Worm (Caenorhabditis elegans): ENCODE results near the gene srg-24.

srg-24 gene

DNA sequence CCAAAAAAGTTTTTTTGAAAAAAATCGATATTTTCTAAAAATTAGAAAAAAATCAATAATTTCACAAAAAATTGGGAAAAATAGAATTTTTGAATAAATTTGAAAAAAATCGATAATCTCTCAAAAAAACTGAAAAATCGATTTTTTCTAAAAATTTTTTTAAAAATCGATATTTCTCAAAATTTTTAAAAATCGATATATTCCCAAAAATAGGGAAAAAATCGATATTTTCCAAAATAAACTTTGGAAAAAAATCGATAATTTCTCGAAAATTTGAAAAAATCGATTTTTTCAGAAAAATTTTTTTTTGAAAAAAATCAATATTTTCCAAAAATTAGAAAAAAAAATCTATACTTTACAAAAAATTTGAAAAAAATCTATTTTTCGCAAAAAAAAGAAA is 35.8 kb downstream of the srg-24 start:
- no peak for TF ChIP-seq cnd-1 (tag; optimal IDR thresholded peaks at IDR 0.05)
- no peak for TF ChIP-seq mab-5 (tag; optimal IDR thresholded peaks at IDR 0.05)
- no peak for TF ChIP-seq ceh-83 (GFP tag; optimal IDR thresholded peaks at IDR 0.05)
- TF ChIP-seq elt-3 (tag; optimal IDR thresholded peaks at IDR 0.05), result no peak
- TF ChIP-seq blmp-1 (tag; optimal IDR thresholded peaks at IDR 0.05), result no peak

DNA sequence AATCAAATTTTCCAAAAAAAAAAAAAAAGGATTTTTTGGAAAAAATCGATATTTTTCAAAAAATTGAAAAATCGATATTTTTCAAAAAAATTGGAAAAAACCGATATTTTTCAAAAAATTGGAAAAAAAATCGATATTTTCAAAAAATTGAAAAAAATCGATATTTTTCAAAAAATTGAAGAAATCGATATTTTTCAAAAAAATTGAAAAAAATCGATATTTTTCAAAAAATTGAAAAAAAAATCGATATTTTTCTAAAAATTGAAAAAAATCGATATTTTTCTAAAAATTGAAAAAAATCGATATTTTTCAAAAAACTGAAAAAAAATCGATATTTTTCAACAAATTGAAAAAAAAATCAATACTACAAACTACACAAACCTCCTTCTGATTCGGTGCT is 36.5 kb downstream of the srg-24 start:
- TF ChIP-seq drap-1 (GFP tag; optimal IDR thresholded peaks at IDR 0.05) (no peak), ceh-39 (tag; optimal IDR thresholded peaks at IDR 0.05) (no peak), blmp-1 (tag; optimal IDR thresholded peaks at IDR 0.05) (no peak), lin-13 (tag; optimal IDR thresholded peaks at IDR 0.05) (no peak), sem-2 (GFP tag; optimal IDR thresholded peaks at IDR 0.05) (no peak), ztf-11 (tag; optimal IDR thresholded peaks at IDR 0.05) (no peak), ceh-43 (GFP tag; optimal IDR thresholded peaks at IDR 0.05) (no peak), cnd-1 (tag; optimal IDR thresholded peaks at IDR 0.05) (no peak), elt-1 (tag; optimal IDR thresholded peaks at IDR 0.05; ENCODE audit: borderline replicate concordance, insufficient read depth) (no peak), snpc-4 (tag; optimal IDR thresholded peaks at IDR 0.05) (no peak), ham-2 (GFP tag; optimal IDR thresholded peaks at IDR 0.05) (no peak)

DNA sequence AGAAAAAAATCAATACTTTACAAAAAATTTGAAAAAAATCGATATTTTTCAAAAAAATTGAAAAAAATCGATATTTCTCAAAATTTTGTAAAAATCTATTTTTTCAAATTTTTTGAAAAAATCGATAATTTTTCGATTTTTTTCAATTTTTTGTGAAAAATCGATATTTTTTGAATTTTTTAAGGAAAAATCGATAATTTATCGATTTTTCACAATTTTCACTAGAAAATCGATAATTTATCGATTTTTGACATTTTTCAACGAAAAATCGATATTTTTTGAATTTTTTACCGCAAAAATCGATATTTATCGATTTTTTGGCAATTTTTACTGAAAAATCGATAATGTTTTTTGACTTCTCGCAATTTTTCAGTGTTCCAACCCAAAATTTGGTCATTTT is 37.1 kb downstream of the srg-24 start:
- peak; percentile 16 for TF ChIP-seq ces-1 (GFP tag; optimal IDR thresholded peaks at IDR 0.05)
- TF ChIP-seq lsy-2 (tag; optimal IDR thresholded peaks at IDR 0.05), result no peak

DNA sequence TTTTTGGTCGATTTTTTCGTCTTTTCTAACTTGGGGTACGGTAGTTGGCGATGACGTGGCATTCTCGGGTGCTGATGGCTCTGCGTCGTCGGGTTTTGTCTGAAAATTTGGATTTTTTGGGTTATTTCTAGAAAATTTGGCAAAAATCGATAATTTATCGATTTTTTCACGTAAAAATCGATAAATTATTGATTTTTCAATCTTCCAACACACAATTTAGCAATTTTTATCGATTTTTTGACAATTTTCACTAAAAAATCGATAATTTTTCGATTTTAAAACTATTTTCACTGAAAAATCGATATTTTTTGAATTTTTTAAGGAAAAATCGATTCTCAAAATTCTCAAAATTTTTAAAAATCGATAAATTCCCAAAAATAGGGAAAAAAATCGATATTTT is 37.6 kb downstream of the srg-24 start:
- TF ChIP-seq nhr-12 (tag; optimal IDR thresholded peaks at IDR 0.05) (no peak), mab-5 (tag; optimal IDR thresholded peaks at IDR 0.05) (no peak), lin-13 (tag; optimal IDR thresholded peaks at IDR 0.05) (no peak), nhr-28 (tag; optimal IDR thresholded peaks at IDR 0.05) (no peak), nhr-237 (tag; optimal IDR thresholded peaks at IDR 0.05) (no peak)

DNA sequence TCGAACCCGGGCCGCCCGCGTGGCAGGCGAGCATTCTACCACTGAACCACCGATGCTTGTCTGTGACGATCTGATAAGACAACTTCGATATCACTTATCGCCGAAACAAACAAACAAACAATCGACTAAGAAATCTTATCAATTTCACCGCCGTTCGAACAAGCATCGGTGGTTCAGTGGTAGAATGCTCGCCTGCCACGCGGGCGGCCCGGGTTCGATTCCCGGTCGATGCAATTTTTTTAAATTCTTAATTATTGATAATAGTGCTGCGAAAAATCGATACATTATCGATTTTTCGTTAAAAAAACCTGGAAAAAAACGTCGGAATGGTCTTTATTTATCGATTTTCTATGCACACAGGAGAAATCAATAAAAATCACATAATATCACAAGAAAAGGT is 38.2 kb downstream of the srg-24 start:
- TF ChIP-seq cnd-1 (tag; optimal IDR thresholded peaks at IDR 0.05) (no peak), snpc-4 (tag; optimal IDR thresholded peaks at IDR 0.05) (no peak), M03D4.4 (tag; optimal IDR thresholded peaks at IDR 0.05) (no peak), nhr-2 (tag; optimal IDR thresholded peaks at IDR 0.05) (no peak), elt-3 (tag; optimal IDR thresholded peaks at IDR 0.05) (no peak), blmp-1 (tag; optimal IDR thresholded peaks at IDR 0.05) (no peak), mep-1 (tag; optimal IDR thresholded peaks at IDR 0.05) (no peak), ces-1 (GFP tag; optimal IDR thresholded peaks at IDR 0.05) (no peak), ham-2 (GFP tag; optimal IDR thresholded peaks at IDR 0.05) (no peak), nhr-76 (tag; optimal IDR thresholded peaks at IDR 0.05) (no peak), ceh-39 (tag; optimal IDR thresholded peaks at IDR 0.05) (no peak), ceh-83 (GFP tag; optimal IDR thresholded peaks at IDR 0.05) (no peak), mls-2 (tag; optimal IDR thresholded peaks at IDR 0.05) (no peak), sptf-1 (tag; optimal IDR thresholded peaks at IDR 0.05) (no peak), flh-1 (GFP tag; optimal IDR thresholded peaks at IDR 0.05) (no peak), nhr-12 (tag; optimal IDR thresholded peaks at IDR 0.05) (no peak), nhr-237 (tag; optimal IDR thresholded peaks at IDR 0.05) (no peak), ztf-11 (tag; optimal IDR thresholded peaks at IDR 0.05) (no peak), lin-13 (tag; optimal IDR thresholded peaks at IDR 0.05) (no peak), elt-1 (tag; optimal IDR thresholded peaks at IDR 0.05; ENCODE audit: borderline replicate concordance, insufficient read depth) (no peak)

DNA sequence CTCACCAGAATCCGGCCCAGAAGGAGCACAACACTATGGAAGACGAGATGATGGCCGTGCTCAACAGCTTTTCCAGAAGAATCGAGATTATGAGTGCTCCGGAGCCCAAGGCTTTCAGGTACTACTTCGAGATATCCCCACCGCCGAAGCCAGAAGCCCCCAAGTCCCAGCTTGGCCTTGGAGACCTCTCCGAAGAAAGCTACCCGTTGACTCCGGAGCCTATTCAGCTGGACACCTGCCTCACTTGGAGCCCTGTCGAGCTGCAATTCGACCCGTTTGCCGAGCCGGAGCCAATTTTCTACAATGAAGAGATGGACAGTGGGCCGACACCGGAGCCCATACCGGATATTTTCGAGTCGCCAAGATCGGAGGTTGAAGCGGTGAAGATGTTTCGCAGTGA is 38.8 kb downstream of the srg-24 start:
- no peak for TF ChIP-seq sptf-1 (tag; optimal IDR thresholded peaks at IDR 0.05)
- no peak for TF ChIP-seq hlh-1 (tag; optimal IDR thresholded peaks at IDR 0.05)
- no peak for TF ChIP-seq mep-1 (tag; optimal IDR thresholded peaks at IDR 0.05)
- no peak for TF ChIP-seq tbx-8 (GFP tag; optimal IDR thresholded peaks at IDR 0.05)
- no peak for TF ChIP-seq unc-62 (GFP tag; optimal IDR thresholded peaks at IDR 0.05)
- TF ChIP-seq cnd-1 (tag; optimal IDR thresholded peaks at IDR 0.05), result no peak
- TF ChIP-seq mls-2 (tag; optimal IDR thresholded peaks at IDR 0.05), result no peak
- TF ChIP-seq lin-32 (GFP tag; optimal IDR thresholded peaks at IDR 0.05), result no peak
- no peak for TF ChIP-seq blmp-1 (tag; optimal IDR thresholded peaks at IDR 0.05)
- TF ChIP-seq unc-39 (tag; optimal IDR thresholded peaks at IDR 0.05), result no peak
- no peak for TF ChIP-seq ham-2 (GFP tag; optimal IDR thresholded peaks at IDR 0.05)
- no peak for TF ChIP-seq nhr-237 (tag; optimal IDR thresholded peaks at IDR 0.05)
- no peak for TF ChIP-seq zip-8 (tag; optimal IDR thresholded peaks at IDR 0.05)
- no peak for TF ChIP-seq ztf-11 (tag; optimal IDR thresholded peaks at IDR 0.05)
- no peak for TF ChIP-seq ces-1 (GFP tag; optimal IDR thresholded peaks at IDR 0.05)
- TF ChIP-seq M03D4.4 (tag; optimal IDR thresholded peaks at IDR 0.05), result no peak
- no peak for TF ChIP-seq ceh-83 (GFP tag; optimal IDR thresholded peaks at IDR 0.05)
- TF ChIP-seq sem-2 (GFP tag; optimal IDR thresholded peaks at IDR 0.05), result no peak
